Worm (Caenorhabditis elegans): ENCODE measurements around the gene nxf-2.
A peak's percentile ranks its signal among the peaks of the same experiment; 100 is the strongest.

DNA sequence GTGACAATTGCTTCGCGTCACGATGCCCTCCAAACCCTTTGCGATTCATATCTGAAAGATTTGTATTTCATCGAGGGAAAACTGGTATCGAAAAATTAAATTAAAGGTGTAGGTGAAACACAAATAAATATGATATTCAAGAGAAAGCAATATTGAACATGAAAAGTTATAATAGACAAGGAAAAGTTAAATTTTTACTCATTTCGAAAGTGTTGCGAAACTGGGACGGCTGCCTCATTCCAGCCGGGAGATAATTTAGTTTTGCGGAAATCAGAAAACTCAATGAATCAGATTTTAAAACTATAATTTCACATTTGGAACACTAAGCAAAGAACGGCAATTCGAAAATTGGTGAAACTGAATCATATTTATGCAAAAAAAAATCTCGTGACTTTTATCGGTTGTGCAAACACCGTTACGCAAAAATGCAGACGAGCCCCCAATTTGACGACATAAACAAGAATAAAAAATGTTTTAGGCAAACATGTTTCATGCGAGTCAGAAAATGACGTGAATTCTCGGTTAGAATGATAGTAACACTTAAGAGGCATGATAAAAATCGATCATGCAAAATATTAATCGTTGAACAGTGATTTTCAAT lies 2.6 kb downstream of the nxf-2 start, which contains the start of the genes nxf-1 and C15H11.11:
- TF ChIP-seq nhr-77 (tag; optimal IDR thresholded peaks at IDR 0.05) (no peak), unc-39 (tag; optimal IDR thresholded peaks at IDR 0.05) (no peak), unc-62 (GFP tag; optimal IDR thresholded peaks at IDR 0.05) (no peak), lin-15B (tag; optimal IDR thresholded peaks at IDR 0.05) (peak; percentile 56), fkh-2 (tag; optimal IDR thresholded peaks at IDR 0.05) (no peak), pha-4 (tag; optimal IDR thresholded peaks at IDR 0.05) (peak; percentile 88)
